Fruit fly (Drosophila melanogaster) whole organism, embryonic: Measurements from ENCODE around the gene CG42592.

Experiments
- Atf6 ChIP-seq: fragments of 200-800 bp; sonication (Bioruptor generic); IDR thresholded peaks from 2 replicates; pipeline ENCODE4 v1.3.6; 2022; ENCODE audit warnings: missing biosample characterization, missing genetic modification characterization
- BEAF-32 ChIP-seq: fragments of 200-800 bp; sonication (Bioruptor generic); optimal IDR thresholded peaks from 3 replicates; lab custom pipeline; 2017; ENCODE audit warnings: missing biosample characterization, missing genetic modification characterization, mild to moderate bottlenecking, moderate library complexity, missing genetic modification reagents
- BtbVII ChIP-seq: fragments of 200-800 bp; sonication (Bioruptor generic); optimal IDR thresholded peaks from 3 replicates; lab custom pipeline; 2017; ENCODE audit warnings: missing biosample characterization, mild to moderate bottlenecking, missing genetic modification characterization
- CG10321 ChIP-seq: fragments of 200-800 bp; sonication (Bioruptor generic); IDR thresholded peaks from 2 replicates; pipeline ENCODE4 v1.3.6; 2022; ENCODE audit warnings: missing biosample characterization, missing genetic modification characterization
- CG10366 ChIP-seq: fragments of 200-800 bp; sonication (Bioruptor generic); IDR thresholded peaks from 2 replicates; pipeline ENCODE4 v1.3.6; 2022; ENCODE audit warnings: missing biosample characterization, missing genetic modification characterization
- CG12071 ChIP-seq: fragments of 200-800 bp; sonication (Bioruptor generic); optimal IDR thresholded peaks from 3 replicates; lab custom pipeline; 2018; ENCODE audit warnings: missing biosample characterization, mild to moderate bottlenecking, missing genetic modification characterization
- CG13296 ChIP-seq: fragments of 200-800 bp; sonication (Bioruptor generic); optimal IDR thresholded peaks from 3 replicates; lab custom pipeline; 2018; ENCODE audit warnings: missing biosample characterization, mild to moderate bottlenecking, missing genetic modification characterization
- CG16779 ChIP-seq: fragments of 200-800 bp; sonication (Bioruptor generic); IDR thresholded peaks from 2 replicates; pipeline ENCODE4 v1.3.6; 2022; ENCODE audit warnings: missing biosample characterization, missing genetic modification characterization
- CG18599 ChIP-seq: fragments of 200-800 bp; sonication (Bioruptor generic); optimal IDR thresholded peaks from 3 replicates; lab custom pipeline; 2017; ENCODE audit warnings: missing biosample characterization, missing genetic modification characterization, mild to moderate bottlenecking, moderate library complexity, missing genetic modification reagents
- CG2678 ChIP-seq: fragments of 200-800 bp; sonication (Bioruptor generic); optimal IDR thresholded peaks from 3 replicates; lab custom pipeline; 2019; ENCODE audit warnings: missing biosample characterization, mild to moderate bottlenecking, missing genetic modification characterization, moderate library complexity
- CG31365 ChIP-seq: fragments of 200-800 bp; sonication (Bioruptor generic); optimal IDR thresholded peaks from 2 replicates; lab custom pipeline; 2018; ENCODE audit warnings: missing biosample characterization, mild to moderate bottlenecking, missing genetic modification characterization
- CG32532 ChIP-seq: fragments of 200-800 bp; sonication (Bioruptor generic); IDR thresholded peaks from 2 replicates; pipeline ENCODE4 v1.3.6; 2022; ENCODE audit warnings: missing biosample characterization, missing genetic modification characterization
- CG3281 ChIP-seq: fragments of 200-800 bp; sonication (Bioruptor generic); optimal IDR thresholded peaks from 3 replicates; lab custom pipeline; 2017; ENCODE audit warnings: missing biosample characterization, mild to moderate bottlenecking, missing genetic modification characterization
- CG6791 ChIP-seq: fragments of 200-800 bp; sonication (Bioruptor generic); IDR thresholded peaks from 3 replicates; pipeline ENCODE4 v1.3.6; 2022; ENCODE audit warnings: missing biosample characterization, missing genetic modification characterization; ENCODE audit not compliant: partially characterized antibody
- CG6854 ChIP-seq: fragments of 200-800 bp; sonication (Bioruptor generic); optimal IDR thresholded peaks from 3 replicates; lab custom pipeline; 2017; ENCODE audit warnings: missing biosample characterization, mild to moderate bottlenecking, missing genetic modification characterization
- CG7745 ChIP-seq: fragments of 200-800 bp; sonication (Bioruptor generic); optimal IDR thresholded peaks from 2 replicates; lab custom pipeline; 2018; ENCODE audit warnings: missing biosample characterization, mild to moderate bottlenecking, missing genetic modification characterization, moderate library complexity
- Chrac-16 ChIP-seq: fragments of 200-800 bp; sonication (Bioruptor generic); optimal IDR thresholded peaks from 3 replicates; lab custom pipeline; 2016; ENCODE audit warnings: missing biosample characterization, missing genetic modification characterization
- Eip74EF ChIP-seq, 2 experiments: fragments of 200-800 bp in 1 of 2; fragments of >200 bp in 1 of 2; sonication (Bioruptor generic) in 1 of 2; optimal IDR thresholded peaks; 2 replicates each; lab custom pipeline; 2017 to 2019; ENCODE audit warnings: missing biosample characterization in 2 of 2, missing genetic modification characterization in 2 of 2, mild to moderate bottlenecking in 1 of 2, moderate library complexity in 1 of 2
- Fer1 ChIP-seq: fragments of 200-800 bp; sonication (Bioruptor generic); optimal IDR thresholded peaks from 2 replicates; lab custom pipeline; 2017; ENCODE audit warnings: missing biosample characterization, mild to moderate bottlenecking, missing genetic modification characterization
- HHEX ChIP-seq: fragments of 200-800 bp; sonication (Bioruptor generic); optimal IDR thresholded peaks from 3 replicates; lab custom pipeline; 2017; ENCODE audit warnings: missing biosample characterization, mild to moderate bottlenecking, missing genetic modification characterization, missing genetic modification reagents
- Hand ChIP-seq: fragments of 200-800 bp; sonication (Bioruptor generic); optimal IDR thresholded peaks from 2 replicates; lab custom pipeline; 2017; ENCODE audit warnings: mild to moderate bottlenecking, missing biosample characterization, missing genetic modification reagents, missing genetic modification characterization
- Hmr ChIP-seq: fragments of 200-800 bp; sonication (Bioruptor generic); optimal IDR thresholded peaks from 3 replicates; lab custom pipeline; 2017; ENCODE audit warnings: mild to moderate bottlenecking, missing biosample characterization, missing genetic modification reagents, missing genetic modification characterization
- Hr3 ChIP-seq: fragments of 200-800 bp; sonication (Bioruptor generic); optimal IDR thresholded peaks from 3 replicates; lab custom pipeline; 2016; ENCODE audit warnings: missing biosample characterization, missing genetic modification characterization
- Jarid2 ChIP-seq: fragments of 200-800 bp; sonication (Bioruptor generic); optimal IDR thresholded peaks from 3 replicates; lab custom pipeline; 2017; ENCODE audit warnings: mild to moderate bottlenecking, missing biosample characterization, missing genetic modification reagents, missing genetic modification characterization
- Lhr ChIP-seq: fragments of 200-800 bp; sonication (Bioruptor generic); optimal IDR thresholded peaks from 3 replicates; lab custom pipeline; 2017; ENCODE audit warnings: mild to moderate bottlenecking, missing biosample characterization, missing genetic modification reagents, missing genetic modification characterization
- Med ChIP-seq: fragments of 200-800 bp; sonication (Bioruptor generic); peaks from one replicate; lab custom pipeline; 2016; ENCODE audit warnings: missing biosample characterization, missing genetic modification characterization, mild to moderate bottlenecking, inconsistent platforms, moderate library complexity
- Meics ChIP-seq: fragments of 200-800 bp; sonication (Bioruptor generic); optimal IDR thresholded peaks from 2 replicates; lab custom pipeline; 2017; ENCODE audit warnings: missing biosample characterization, mild to moderate bottlenecking, missing genetic modification characterization
- Neu2 ChIP-seq: fragments of 200-800 bp; sonication (Bioruptor generic); optimal IDR thresholded peaks from 3 replicates; lab custom pipeline; 2016; ENCODE audit warnings: missing biosample characterization, missing genetic modification characterization, borderline replicate concordance
- Oaz ChIP-seq: fragments of 200-800 bp; sonication (Bioruptor generic); IDR thresholded peaks from 2 replicates; pipeline ENCODE4 v1.3.6; 2022; ENCODE audit warnings: missing biosample characterization, missing genetic modification characterization
- Rfx ChIP-seq: fragments of 200-800 bp; sonication (Bioruptor generic); IDR thresholded peaks from 2 replicates; pipeline ENCODE4 v1.3.6; 2022; ENCODE audit warnings: missing biosample characterization, missing genetic modification characterization
- Sry-β ChIP-seq: fragments of 200-800 bp; sonication (Bioruptor generic); optimal IDR thresholded peaks from 2 replicates; lab custom pipeline; 2018; ENCODE audit warnings: missing biosample characterization, mild to moderate bottlenecking, missing genetic modification characterization, moderate library complexity
- caup ChIP-seq: fragments of 200-800 bp; sonication (Bioruptor generic); optimal IDR thresholded peaks from 3 replicates; lab custom pipeline; 2017; ENCODE audit warnings: missing biosample characterization, mild to moderate bottlenecking, missing genetic modification characterization, moderate library complexity; ENCODE audit not compliant: severe bottlenecking
- chinmo ChIP-seq: fragments of 200-800 bp; sonication (Bioruptor generic); IDR thresholded peaks from 4 replicates; pipeline ENCODE4 v1.3.6; 2022; ENCODE audit warnings: missing biosample characterization, missing genetic modification characterization; ENCODE audit not compliant: partially characterized antibody
- dysf ChIP-seq: fragments of 200-800 bp; sonication (Bioruptor generic); IDR thresholded peaks from 3 replicates; pipeline ENCODE4 v1.3.6; 2022; ENCODE audit warnings: missing biosample characterization, missing genetic modification characterization
- fd96Cb ChIP-seq: fragments of 200-800 bp; sonication (Bioruptor generic); optimal IDR thresholded peaks from 2 replicates; lab custom pipeline; 2018; ENCODE audit warnings: missing biosample characterization, mild to moderate bottlenecking, missing genetic modification characterization, moderate library complexity
- fu2 ChIP-seq: fragments of 200-800 bp; sonication (Bioruptor generic); optimal IDR thresholded peaks from 2 replicates; lab custom pipeline; 2016; ENCODE audit warnings: missing biosample characterization, missing genetic modification characterization
- lab ChIP-seq: fragments of 200-800 bp; sonication (Bioruptor generic); optimal IDR thresholded peaks from 3 replicates; lab custom pipeline; 2017; ENCODE audit warnings: missing biosample characterization, missing genetic modification characterization, mild to moderate bottlenecking, moderate library complexity, missing genetic modification reagents
- repo ChIP-seq: fragments of 200-800 bp; sonication (Bioruptor generic); optimal IDR thresholded peaks from 2 replicates; lab custom pipeline; 2016; ENCODE audit warnings: missing biosample characterization, missing genetic modification characterization
- sens ChIP-seq: fragments of 200-800 bp; sonication (Bioruptor generic); peaks from one replicate; lab custom pipeline; 2016; ENCODE audit warnings: missing biosample characterization, missing genetic modification characterization
- so ChIP-seq: fragments of 200-800 bp; sonication (Bioruptor generic); IDR thresholded peaks from 3 replicates; pipeline ENCODE4 v1.3.6; 2022; ENCODE audit warnings: missing biosample characterization, missing genetic modification characterization
- sob ChIP-seq: fragments of 200-800 bp; sonication (Bioruptor generic); IDR thresholded peaks from 2 replicates; pipeline ENCODE4 v1.3.6; 2022; ENCODE audit warnings: missing biosample characterization, missing genetic modification characterization
- stwl ChIP-seq: fragments of 200-800 bp; sonication (Bioruptor generic); optimal IDR thresholded peaks from 3 replicates; lab custom pipeline; 2018; ENCODE audit warnings: missing biosample characterization, mild to moderate bottlenecking, missing genetic modification characterization, moderate library complexity
- tll ChIP-seq, 2 experiments: fragments of 200-800 bp in 1 of 2; fragments of >200 bp in 1 of 2; sonication (Bioruptor generic) in 1 of 2; optimal IDR thresholded peaks; 2 replicates each; lab custom pipeline; 2017 to 2019; ENCODE audit warnings: missing biosample characterization in 2 of 2, missing genetic modification characterization in 2 of 2, mild to moderate bottlenecking in 1 of 2, moderate library complexity in 1 of 2
- zfh1 ChIP-seq: fragments of 200-800 bp; sonication (Bioruptor generic); IDR thresholded peaks from 3 replicates; pipeline ENCODE4 v1.3.6; 2022; ENCODE audit warnings: missing biosample characterization, missing genetic modification characterization

Gene CG42592

DNA sequence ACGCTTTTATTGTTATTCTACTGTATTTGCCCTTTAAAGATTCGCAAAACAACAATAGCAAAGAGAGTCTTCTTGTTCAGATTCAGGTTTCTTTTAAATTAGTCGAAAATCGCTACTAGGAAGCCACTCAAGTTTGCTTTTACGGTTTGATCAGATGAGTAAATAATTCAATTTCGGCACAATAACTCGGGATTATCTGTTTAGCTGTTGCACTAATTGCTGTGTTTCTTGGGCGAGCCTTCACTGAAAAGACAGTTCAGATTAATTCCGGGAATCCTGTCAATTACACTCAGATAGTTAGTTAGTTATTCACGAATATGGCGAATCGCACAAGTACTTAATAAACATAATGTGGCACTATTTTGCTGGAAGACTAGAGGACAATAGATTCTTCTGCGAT, 30.6 kb upstream of the CG42592 start:
- peak; percentile 14 for TF ChIP-seq CG13296 (GFP tag; lab: Kevin White, UChicago)
- TF ChIP-seq Eip74EF (GFP tag; optimal IDR thresholded peaks at IDR 0.05; lab: Kevin White, UChicago), result peak in 1 of 2 experiments; percentile 7
- TF ChIP-seq Hand (GFP tag; lab: Kevin White, UChicago), result peak; percentile 31
- peak; percentile 43 for TF ChIP-seq lab (GFP tag; lab: Kevin White, UChicago)
- no peak for TF ChIP-seq Rfx (GFP tag; lab: Robert Waterston, UW)
- TF ChIP-seq Med (GFP tag; lab: Kevin White, UChicago), result peak; percentile 16
- TF ChIP-seq HHEX, result peak; percentile 15
- TF ChIP-seq CG10366 (GFP tag; lab: Robert Waterston, UW), result no peak
- peak; percentile 2 for TF ChIP-seq Meics
- TF ChIP-seq Neu2, result no peak
- TF ChIP-seq CG3281, result peak; percentile 5
- TF ChIP-seq Fer1 (GFP tag; lab: Kevin White, UChicago), result peak; percentile 58
- no peak for TF ChIP-seq repo (GFP tag; lab: Kevin White, UChicago)
- no peak for TF ChIP-seq stwl (tag; lab: Kevin White, UChicago)
- TF ChIP-seq Hmr (GFP tag; lab: Kevin White, UChicago), result peak; percentile 45
- TF ChIP-seq Jarid2 (GFP tag; lab: Kevin White, UChicago), result no peak
- peak; percentile 3 for TF ChIP-seq sens (GFP tag; lab: Kevin White, UChicago)
- peak; percentile 29 for TF ChIP-seq CG2678 (tag; lab: Kevin White, UChicago)
- no peak for TF ChIP-seq Oaz (GFP tag; lab: Robert Waterston, UW)
- peak; percentile 14 for TF ChIP-seq caup
- no peak for TF ChIP-seq Sry-β (GFP tag; lab: Kevin White, UChicago)
- TF ChIP-seq CG12071, result peak; percentile 12
- peak; percentile 18 for TF ChIP-seq CG6854
- TF ChIP-seq Lhr, result no peak
- TF ChIP-seq CG18599 (GFP tag; lab: Kevin White, UChicago), result peak; percentile 60
- no peak for TF ChIP-seq so (GFP tag; lab: Robert Waterston, UW)
- no peak for TF ChIP-seq fd96Cb
- TF ChIP-seq CG31365 (tag; lab: Kevin White, UChicago), result peak; percentile 11
- TF ChIP-seq BtbVII (GFP tag; lab: Kevin White, UChicago), result peak; percentile 48
- no peak for TF ChIP-seq fu2

DNA sequence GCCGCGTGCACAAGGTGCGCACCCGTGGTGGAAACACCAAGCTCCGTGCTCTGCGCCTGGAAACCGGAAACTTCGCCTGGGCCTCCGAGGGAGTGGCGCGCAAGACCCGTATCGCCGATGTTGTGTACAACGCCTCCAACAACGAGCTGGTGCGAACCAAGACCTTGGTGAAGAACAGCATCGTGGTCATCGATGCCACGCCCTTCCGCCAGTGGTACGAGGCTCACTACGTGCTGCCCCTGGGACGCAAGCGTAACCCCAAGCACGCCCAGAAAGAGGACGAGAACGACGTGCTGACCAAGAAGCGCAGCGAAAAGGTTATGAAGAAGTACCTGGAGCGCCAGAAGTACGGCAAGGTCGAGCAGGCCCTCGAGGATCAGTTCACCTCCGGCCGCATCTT, 26.7 kb upstream of the CG42592 start:
- TF ChIP-seq CG32532 (0 out of 2 replicates have a peak, but pooled peaks have one; percentile 11), Med (GFP tag; lab: Kevin White, UChicago) (peak; percentile 70), CG10321 (no peak), CG7745 (tag; lab: Kevin White, UChicago) (no peak), CG16779 (GFP tag; lab: Robert Waterston, UW) (peak; percentile 28; the same call in 1 of the 2 replicates), Hr3 (no peak), chinmo (GFP tag; lab: Robert Waterston, UW) (0 out of 4 replicates have a peak, but pooled peaks have one; percentile 22), zfh1 (GFP tag; lab: Robert Waterston, UW) (peak; percentile 11; the same call in 1 of the 3 replicates), CG6791 (0 out of 3 replicates have a peak, but pooled peaks have one; percentile 25), tll (GFP tag; optimal IDR thresholded peaks at IDR 0.05; lab: Kevin White, UChicago) (no peak), sob (GFP tag; lab: Robert Waterston, UW) (peak; percentile 15; the same call in 1 of the 2 replicates), dysf (0 out of 3 replicates have a peak, but pooled peaks have one; percentile 33), BEAF-32 (GFP tag; lab: Kevin White, UChicago) (no peak), Atf6 (GFP tag; lab: Robert Waterston, UW) (0 out of 2 replicates have a peak, but pooled peaks have one; percentile 18), Chrac-16 (GFP tag; lab: Kevin White, UChicago) (no peak)
